Worm (Caenorhabditis elegans): ENCODE results near the gene K09E4.3.

The K09E4.3 gene

DNA sequence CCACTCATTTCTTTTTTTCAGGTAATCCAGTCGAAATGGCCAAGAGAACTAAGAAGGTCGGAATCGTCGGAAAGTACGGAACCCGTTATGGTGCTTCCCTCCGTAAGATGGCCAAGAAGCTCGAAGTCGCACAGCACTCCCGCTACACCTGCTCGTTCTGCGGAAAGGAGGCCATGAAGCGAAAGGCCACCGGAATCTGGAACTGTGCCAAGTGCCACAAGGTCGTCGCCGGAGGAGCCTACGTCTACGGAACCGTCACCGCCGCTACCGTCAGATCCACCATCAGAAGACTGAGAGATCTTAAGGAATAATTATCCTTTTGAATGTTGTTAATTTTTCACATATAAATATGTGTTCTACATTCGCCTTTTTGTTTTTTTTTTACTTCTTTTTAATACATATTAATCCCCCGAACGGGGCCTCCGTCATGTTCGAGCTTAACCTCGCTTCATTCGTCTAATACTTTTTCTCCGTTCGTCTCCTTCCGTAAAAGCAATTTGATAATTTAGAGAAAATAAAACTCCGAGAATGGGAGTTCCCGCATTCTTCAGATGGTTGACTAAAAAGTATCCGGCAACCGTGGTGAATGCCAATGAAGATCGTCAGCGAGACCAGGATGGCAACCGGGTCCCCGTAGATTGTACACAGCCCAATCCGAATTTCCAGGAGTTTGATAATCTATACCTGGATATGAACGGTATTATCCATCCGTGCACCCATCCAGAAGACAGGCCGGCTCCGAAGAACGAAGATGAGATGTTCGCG is 28.7 kb upstream of the K09E4.3 start, which contains the start of the genes rpl-43 and xrn-2 (continued):
- TF ChIP-seq egl-44 (GFP tag; IDR thresholded peaks at IDR 0.05), result no peak
- peak; percentile 64; the same call in 1 of the 2 replicates for TF ChIP-seq D2030.7 (GFP tag; IDR thresholded peaks at IDR 0.05)
- peak; percentile 58 for TF ChIP-seq lsl-1 (GFP tag; optimal IDR thresholded peaks at IDR 0.05)
- peak; percentile 30 for TF ChIP-seq attf-5 (GFP tag; optimal IDR thresholded peaks at IDR 0.05)
- TF ChIP-seq F39B2.1 (GFP tag; IDR thresholded peaks at IDR 0.05), result peak; percentile 92
- TF ChIP-seq sptf-2 (GFP tag; optimal IDR thresholded peaks at IDR 0.05), result no peak
- no peak for TF ChIP-seq ccch-3 (GFP tag; optimal IDR thresholded peaks at IDR 0.05)
- TF ChIP-seq fkh-3 (tag; optimal IDR thresholded peaks at IDR 0.05), result peak; percentile 79
- TF ChIP-seq ets-4 (GFP tag; optimal IDR thresholded peaks at IDR 0.05), result no peak
- peak; percentile 87 for TF ChIP-seq madf-6 (GFP tag; IDR thresholded peaks at IDR 0.05)
- TF ChIP-seq cebp-1 (GFP tag; IDR thresholded peaks at IDR 0.05), result 0 out of 2 replicates have a peak, but pooled peaks have one; percentile 41
- TF ChIP-seq cebp-1 (tag; optimal IDR thresholded peaks at IDR 0.05), result peak; percentile 28
- TF ChIP-seq aptf-3 (GFP tag; IDR thresholded peaks at IDR 0.05), result peak; percentile 83; the same call in 1 of the 2 replicates
- peak; percentile 92 for TF ChIP-seq madf-3 (GFP tag; IDR thresholded peaks at IDR 0.05)
- TF ChIP-seq tlf-1 (GFP tag; optimal IDR thresholded peaks at IDR 0.05), result peak; percentile 72
- TF ChIP-seq hmg-1.2 (GFP tag; IDR thresholded peaks at IDR 0.05), result peak; percentile 39
- TF ChIP-seq Y53F4B.3 (GFP tag; IDR thresholded peaks at IDR 0.05), result no peak
- peak; percentile 87 for TF ChIP-seq hsf-1 (GFP tag; IDR thresholded peaks at IDR 0.05)
- peak; percentile 56 for TF ChIP-seq repo-1 (tag; optimal IDR thresholded peaks at IDR 0.05)
- TF ChIP-seq nfya-2 (GFP tag; IDR thresholded peaks at IDR 0.05), result peak; percentile 86; the same call in 1 of the 2 replicates
- TF ChIP-seq cebp-2 (GFP tag; IDR thresholded peaks at IDR 0.05), result peak; percentile 89
- TF ChIP-seq ZK185.1 (tag; optimal IDR thresholded peaks at IDR 0.05; ENCODE audit: poor library complexity, severe bottlenecking), result no peak
- TF ChIP-seq ztf-18 (tag; optimal IDR thresholded peaks at IDR 0.05), result peak; percentile 36
- TF ChIP-seq F52B5.7 (tag; optimal IDR thresholded peaks at IDR 0.05), result peak; percentile 69
- peak; percentile 38 for TF ChIP-seq F33H1.4 (GFP tag; IDR thresholded peaks at IDR 0.05)
- peak; percentile 72 for TF ChIP-seq rcor-1 (GFP tag; IDR thresholded peaks at IDR 0.05)
- peak; percentile 69 for TF ChIP-seq athp-1 (tag; optimal IDR thresholded peaks at IDR 0.05)
- no peak for TF ChIP-seq attf-3 (GFP tag; conservative IDR thresholded peaks at IDR 0.05)
- TF ChIP-seq madf-8 (GFP tag; conservative IDR thresholded peaks at IDR 0.05), result peak; percentile 30
- no peak for TF ChIP-seq nhr-179 (tag; optimal IDR thresholded peaks at IDR 0.05)
- TF ChIP-seq gei-17 (GFP tag; optimal IDR thresholded peaks at IDR 0.05), result peak; percentile 13
- no peak for TF ChIP-seq bed-2 (GFP tag; IDR thresholded peaks at IDR 0.05)
- peak; percentile 73; the same call in 1 of the 2 replicates for TF ChIP-seq bed-1 (GFP tag; IDR thresholded peaks at IDR 0.05)
- TF ChIP-seq dpff-1 (tag; optimal IDR thresholded peaks at IDR 0.05), result peak; percentile 65
- TF ChIP-seq attf-6 (GFP tag; IDR thresholded peaks at IDR 0.05), result peak; percentile 87
- TF ChIP-seq lsy-27 (tag; optimal IDR thresholded peaks at IDR 0.05; ENCODE audit: borderline replicate concordance, insufficient read depth), result no peak
- peak; percentile 37 for TF ChIP-seq him-1 (tag; optimal IDR thresholded peaks at IDR 0.05)
- peak; percentile 83 for TF ChIP-seq Y53G8AR.9 (GFP tag; conservative IDR thresholded peaks at IDR 0.05)
- TF ChIP-seq ceh-27 (GFP tag; optimal IDR thresholded peaks at IDR 0.05), result no peak
- TF ChIP-seq madf-10 (tag; optimal IDR thresholded peaks at IDR 0.05), result no peak
